Fruit fly (Drosophila melanogaster) whole organism, embryonic: ENCODE data around the gene CG1575.

Experiments
- CG12391 ChIP-seq: fragments of 200-800 bp; sonication (Bioruptor generic); optimal IDR thresholded peaks from 3 replicates; lab custom pipeline; 2018; ENCODE audit warnings: missing biosample characterization, mild to moderate bottlenecking, missing genetic modification characterization, moderate library complexity
- CG8281 ChIP-seq: fragments of 200-800 bp; sonication (Bioruptor generic); optimal IDR thresholded peaks from 2 replicates; lab custom pipeline; 2018; ENCODE audit warnings: missing biosample characterization, mild to moderate bottlenecking, missing genetic modification characterization, moderate library complexity
- CG9932 ChIP-seq: fragments of 200-800 bp; sonication (Bioruptor generic); IDR thresholded peaks from 2 replicates; pipeline ENCODE4 v1.3.6; 2022; ENCODE audit warnings: missing biosample characterization, missing genetic modification characterization
- NFAT ChIP-seq: fragments of 200-800 bp; sonication (Bioruptor generic); IDR thresholded peaks from 2 replicates; pipeline ENCODE4 v1.3.6; 2022; ENCODE audit warnings: missing biosample characterization, missing genetic modification characterization
- Optix ChIP-seq: fragments of 200-800 bp; sonication (Bioruptor generic); IDR thresholded peaks from 3 replicates; pipeline ENCODE4 v1.3.6; 2022; ENCODE audit warnings: missing biosample characterization, missing genetic modification characterization
- chif ChIP-seq, 2 experiments: fragments of 200-800 bp; sonication (Bioruptor generic); optimal IDR thresholded peaks; 3 replicates each; lab custom pipeline; 2016; ENCODE audit warnings: missing biosample characterization in 2 of 2, missing genetic modification characterization in 2 of 2
- knrl ChIP-seq: fragments of 200-800 bp; sonication (Bioruptor generic); IDR thresholded peaks from 3 replicates; pipeline ENCODE4 v1.3.6; 2022; ENCODE audit warnings: missing biosample characterization, missing genetic modification characterization; ENCODE audit not compliant: partially characterized antibody
- slou ChIP-seq: fragments of 200-800 bp; sonication (Bioruptor generic); optimal IDR thresholded peaks from 3 replicates; lab custom pipeline; 2016; ENCODE audit warnings: missing biosample characterization, missing genetic modification characterization

DNA sequence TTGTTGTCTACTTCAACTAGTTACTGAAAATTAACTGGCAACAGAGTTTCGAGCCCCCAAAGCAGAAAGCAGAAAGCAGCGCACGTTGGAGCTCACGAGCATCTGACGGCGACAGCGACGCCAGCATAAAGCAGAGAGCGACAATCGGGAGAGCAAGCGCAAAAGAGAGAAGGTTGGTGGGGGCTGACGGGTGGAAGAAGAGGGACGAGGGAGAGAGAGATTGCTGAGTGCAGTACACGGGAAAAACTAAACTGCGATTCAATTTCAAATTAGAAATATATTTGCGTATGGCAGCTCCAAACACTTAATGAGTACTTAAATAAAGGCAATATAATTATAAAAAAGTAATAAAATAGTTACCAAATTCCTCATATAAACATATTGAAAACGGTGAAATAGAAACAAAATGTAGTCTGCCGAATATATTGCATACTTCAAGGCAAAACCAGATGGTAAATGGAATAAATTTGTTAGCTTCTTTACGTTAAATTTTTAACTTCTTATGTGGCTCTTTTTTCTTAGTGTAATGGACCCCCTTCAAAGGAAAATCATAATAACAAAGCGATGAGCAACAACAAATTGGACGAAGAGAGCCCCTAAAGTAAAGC lies 24.6 kb upstream of the CG1575 start:
- peak; percentile 83 for TF ChIP-seq CG8281
- peak; percentile 87 for TF ChIP-seq CG9932 (GFP tag; lab: Robert Waterston, UW)
- TF ChIP-seq chif (GFP tag; optimal IDR thresholded peaks at IDR 0.05; lab: Kevin White, UChicago), result peak; percentile 67 to 86
- peak; percentile 96 for TF ChIP-seq CG12391 (tag; lab: Kevin White, UChicago)
- TF ChIP-seq Optix (GFP tag; lab: Robert Waterston, UW), result peak; percentile 49; the same call in 1 of the 3 replicates
- TF ChIP-seq NFAT (GFP tag; lab: Robert Waterston, UW), result peak; percentile 75
- peak; percentile 94 for TF ChIP-seq slou
- TF ChIP-seq knrl, result no peak
